Worm (Caenorhabditis elegans): ENCODE data around the gene immp-1.

ce11 chrIII:11774508-11775000 lies at the start of gene immp-1:
- no peak for TF ChIP-seq ama-1 (optimal IDR thresholded peaks at IDR 0.05)
- no peak for TF ChIP-seq F13H6.1 (tag; optimal IDR thresholded peaks at IDR 0.05)
- no peak for TF ChIP-seq ceh-31 (tag; optimal IDR thresholded peaks at IDR 0.05)

Measured in whole organism, late embryonic.